Worm (Caenorhabditis elegans) whole organism, young adult: ENCODE results near the gene F47F2.1.
A peak's percentile ranks its signal among the peaks of the same experiment; 100 is the strongest.

Experiments
- Y53F4B.3 ChIP-seq: fragments of 200-800 bp; sonication (Bioruptor generic); IDR thresholded peaks from 2 replicates; pipeline ENCODE4 v1.3.6; 2022; ENCODE audit warnings: missing genetic modification reagents, missing genetic modification characterization, missing compliant biosample characterization
- Y53G8AR.9 ChIP-seq: fragments of 200-800 bp; sonication (Bioruptor generic); conservative IDR thresholded peaks from 2 replicates; pipeline ENCODE4 v1.3.6; 2022; ENCODE audit warnings: missing genetic modification reagents, missing genetic modification characterization, missing compliant biosample characterization
- ama-1 ChIP-seq, 3 experiments: fragments of 150-350 bp in 1 of 3; sonication (generic microtip) in 2 of 3; optimal IDR thresholded peaks; 2 replicates each; lab custom pipeline; 2014 to 2018; ENCODE audit warnings: missing biosample characterization in 2 of 3, missing genetic modification characterization in 2 of 3, missing genetic modification reagents in 2 of 3
- bed-1 ChIP-seq: fragments of 200-800 bp; sonication (Bioruptor generic); IDR thresholded peaks from 2 replicates; pipeline ENCODE4 v1.3.6; 2022; ENCODE audit warnings: missing genetic modification reagents, missing genetic modification characterization, missing compliant biosample characterization
- ccch-3 ChIP-seq: fragments of 200-800 bp; sonication (Bioruptor generic); optimal IDR thresholded peaks from 2 replicates; lab custom pipeline; 2018; ENCODE audit warnings: mild to moderate bottlenecking, missing genetic modification characterization, missing compliant biosample characterization
- die-1 ChIP-seq: sonication (generic microtip); optimal IDR thresholded peaks from 2 replicates; lab custom pipeline; 2016; ENCODE audit warnings: missing genotype, mild to moderate bottlenecking, missing genetic modification characterization, missing compliant biosample characterization
- hmg-20 ChIP-seq: fragments of 200-800 bp; sonication (Bioruptor generic); IDR thresholded peaks from 2 replicates; pipeline ENCODE4 v1.3.6; 2022; ENCODE audit warnings: missing genetic modification reagents, missing genetic modification characterization, missing compliant biosample characterization
- lin-40 ChIP-seq: sonication (generic microtip); optimal IDR thresholded peaks from 2 replicates; lab custom pipeline; 2016; ENCODE audit warnings: missing genetic modification characterization, mild to moderate bottlenecking, missing compliant biosample characterization, missing genotype, missing genetic modification reagents
- lir-1 ChIP-seq: fragments of 200-800 bp; sonication (Bioruptor generic); conservative IDR thresholded peaks from 2 replicates; pipeline ENCODE4 v1.3.6; 2022; ENCODE audit warnings: missing genetic modification reagents, missing genetic modification characterization, missing compliant biosample characterization
- nfya-1 ChIP-seq: sonication (generic microtip); optimal IDR thresholded peaks from 2 replicates; lab custom pipeline; 2017; ENCODE audit warnings: antibody characterized with exemption, missing compliant biosample characterization, missing genetic modification characterization, borderline replicate concordance; ENCODE audit not compliant: insufficient read depth
- pha-4 ChIP-seq: fragments of 150-350 bp; sonication (generic microtip); optimal IDR thresholded peaks from 2 replicates; lab custom pipeline; 2014; ENCODE audit warnings: missing biosample characterization, missing genetic modification reagents, missing genetic modification characterization
- snpc-1.1 ChIP-seq: sonication (generic microtip); optimal IDR thresholded peaks from 2 replicates; lab custom pipeline; 2017; ENCODE audit warnings: missing genetic modification characterization, mild to moderate bottlenecking, missing compliant biosample characterization, antibody characterized with exemption, moderate library complexity, missing genotype, missing genetic modification reagents; ENCODE audit not compliant: insufficient read depth
- sptf-2 ChIP-seq: fragments of 200-800 bp; sonication (Bioruptor generic); optimal IDR thresholded peaks from 2 replicates; lab custom pipeline; 2018; ENCODE audit warnings: mild to moderate bottlenecking, missing genetic modification characterization, missing compliant biosample characterization
- tlf-1 ChIP-seq: fragments of 200-800 bp; sonication (Bioruptor generic); optimal IDR thresholded peaks from 2 replicates; lab custom pipeline; 2018; ENCODE audit warnings: mild to moderate bottlenecking, missing genetic modification characterization, missing compliant biosample characterization

DNA sequence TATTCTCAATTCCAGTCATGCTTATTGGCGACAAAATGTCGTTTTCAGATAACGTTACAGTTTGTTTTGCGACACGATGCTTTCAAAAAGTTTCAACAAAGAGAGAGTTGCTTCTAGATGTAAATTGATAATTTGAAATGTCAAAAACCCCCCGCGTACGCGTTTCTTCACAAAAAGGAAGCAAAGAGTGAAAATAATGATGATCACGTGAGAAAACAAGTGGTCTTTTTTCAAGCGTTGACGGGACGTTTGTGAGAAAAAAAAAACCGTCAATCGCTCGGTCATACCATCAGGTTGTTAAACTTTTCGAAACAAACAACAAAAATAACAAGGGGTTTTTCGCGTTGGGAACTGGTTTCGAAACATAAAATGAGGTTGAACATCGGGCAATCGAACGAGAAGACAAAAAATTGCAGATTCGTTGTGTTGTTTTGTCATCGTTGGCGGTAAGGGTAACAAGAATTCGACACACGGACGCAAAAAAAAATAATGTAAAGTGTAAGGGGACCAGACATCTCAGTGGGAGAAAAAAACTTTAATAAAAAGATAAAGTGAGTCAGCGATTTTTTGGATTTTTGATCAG lies 46.2 kb upstream of the F47F2.1 start:
- no peak for TF ChIP-seq hmg-20
- peak; percentile 77 for TF ChIP-seq lin-40 (tag; lab: Kevin White, UChicago)
- no peak for TF ChIP-seq lir-1 (GFP tag; lab: Robert Waterston, UW)
- no peak for TF ChIP-seq Y53F4B.3 (GFP tag; lab: Robert Waterston, UW)
- no peak for TF ChIP-seq Y53G8AR.9 (GFP tag; lab: Robert Waterston, UW)
- peak; percentile 31 for TF ChIP-seq pha-4 (tag; lab: Kevin White, UChicago)
- no peak for TF ChIP-seq sptf-2 (GFP tag; lab: Kevin White, UChicago)
- no peak for TF ChIP-seq die-1 (tag; lab: Kevin White, UChicago)
- no peak for TF ChIP-seq snpc-1.1 (tag; lab: Kevin White, UChicago)
- TF ChIP-seq nfya-1, result no peak
- no peak for TF ChIP-seq bed-1
- no peak for TF ChIP-seq ccch-3 (GFP tag; lab: Kevin White, UChicago)
- peak; percentile 16 for TF ChIP-seq tlf-1 (GFP tag; lab: Kevin White, UChicago)
- no peak for TF ChIP-seq ama-1 (optimal IDR thresholded peaks at IDR 0.05; lab: Kevin White, UChicago)
- no peak for TF ChIP-seq ama-1 (GFP tag; optimal IDR thresholded peaks at IDR 0.05; lab: Kevin White, UChicago)
